Worm (Caenorhabditis elegans): ENCODE measurements around the gene ugt-47.

The ugt-47 gene

ce11 chrV:10073793-10074192 lies 24.6 kb downstream of the ugt-47 start, which contains the start of gene F57A8.6:
F57A8.6 (minus strand) TSS chrV:10073893.
- no peak for TF ChIP-seq tbx-11 (GFP tag; IDR thresholded peaks at IDR 0.05)
- TF ChIP-seq F13C5.2 (tag; optimal IDR thresholded peaks at IDR 0.05), result no peak
- TF ChIP-seq pes-1 (GFP tag; IDR thresholded peaks at IDR 0.05), result no peak
- no peak for TF ChIP-seq aly-1 (tag; optimal IDR thresholded peaks at IDR 0.05)
- TF ChIP-seq tra-4 (tag; optimal IDR thresholded peaks at IDR 0.05), result no peak
- TF ChIP-seq ama-1 (optimal IDR thresholded peaks at IDR 0.05), result no peak

ce11 chrV:10072721-10073120 lies 25.7 kb downstream of the ugt-47 start:
- TF ChIP-seq tra-4 (tag; optimal IDR thresholded peaks at IDR 0.05) (no peak), ama-1 (optimal IDR thresholded peaks at IDR 0.05) (no peak), hnd-1 (tag; optimal IDR thresholded peaks at IDR 0.05) (no peak), ceh-36 (tag; optimal IDR thresholded peaks at IDR 0.05) (no peak), B0310.2 (tag; optimal IDR thresholded peaks at IDR 0.05) (no peak), aly-1 (tag; optimal IDR thresholded peaks at IDR 0.05) (no peak), F13C5.2 (tag; optimal IDR thresholded peaks at IDR 0.05) (no peak)

ce11 chrV:10070541-10070940 lies 27.9 kb downstream of the ugt-47 start, which contains the start of gene nhr-192:
nhr-192 (minus strand) TSS chrV:10070641.
- TF ChIP-seq scrt-1 (GFP tag; IDR thresholded peaks at IDR 0.05) (no peak), ama-1 (optimal IDR thresholded peaks at IDR 0.05) (no peak), pes-1 (GFP tag; IDR thresholded peaks at IDR 0.05) (no peak), tbx-37 (GFP tag; conservative IDR thresholded peaks at IDR 0.05) (no peak), ets-7 (tag; optimal IDR thresholded peaks at IDR 0.05) (no peak), F13C5.2 (tag; optimal IDR thresholded peaks at IDR 0.05) (no peak), sea-1 (GFP tag; conservative IDR thresholded peaks at IDR 0.05) (no peak)

- TF ChIP-seq tra-4 (tag; optimal IDR thresholded peaks at IDR 0.05) (no peak), sea-1 (GFP tag; conservative IDR thresholded peaks at IDR 0.05) (no peak), tbx-37 (GFP tag; conservative IDR thresholded peaks at IDR 0.05) (no peak), hmg-4 (GFP tag; optimal IDR thresholded peaks at IDR 0.05) (no peak), ets-7 (tag; optimal IDR thresholded peaks at IDR 0.05) (no peak), hmbx-1 (tag; optimal IDR thresholded peaks at IDR 0.05) (no peak), B0310.2 (tag; optimal IDR thresholded peaks at IDR 0.05) (no peak)
Measured at ce11 chrV:10066769-10067168, 31.6 kb downstream of the ugt-47 start, which contains the start of gene npr-39. npr-39 (plus strand) TSS chrV:10067069.

ce11 chrV:10065679-10066078 lies 32.7 kb downstream of the ugt-47 start:
- TF ChIP-seq tbx-37 (GFP tag; conservative IDR thresholded peaks at IDR 0.05) (no peak), ceh-13 (GFP tag; optimal IDR thresholded peaks at IDR 0.05) (no peak), scrt-1 (GFP tag; IDR thresholded peaks at IDR 0.05) (no peak), ceh-36 (tag; optimal IDR thresholded peaks at IDR 0.05) (no peak), tra-4 (tag; optimal IDR thresholded peaks at IDR 0.05) (no peak), flt-1 (GFP tag; IDR thresholded peaks at IDR 0.05) (no peak), ama-1 (optimal IDR thresholded peaks at IDR 0.05) (no peak)

- TF ChIP-seq tra-4 (tag; optimal IDR thresholded peaks at IDR 0.05) (no peak), pes-1 (GFP tag; IDR thresholded peaks at IDR 0.05) (no peak), F13C5.2 (tag; optimal IDR thresholded peaks at IDR 0.05) (no peak), sea-1 (GFP tag; conservative IDR thresholded peaks at IDR 0.05) (no peak), hnd-1 (tag; optimal IDR thresholded peaks at IDR 0.05) (no peak), flt-1 (GFP tag; IDR thresholded peaks at IDR 0.05) (no peak), aly-1 (tag; optimal IDR thresholded peaks at IDR 0.05) (no peak), B0310.2 (tag; optimal IDR thresholded peaks at IDR 0.05) (no peak), ama-1 (optimal IDR thresholded peaks at IDR 0.05) (no peak), ceh-13 (GFP tag; optimal IDR thresholded peaks at IDR 0.05) (no peak)
Measured at ce11 chrV:10064221-10064620, 34.2 kb downstream of the ugt-47 start, which contains the start of gene fipr-13. fipr-13 (plus strand) TSS chrV:10064521.

ce11 chrV:10060039-10060438 lies 38.4 kb downstream of the ugt-47 start:
- TF ChIP-seq ama-1 (optimal IDR thresholded peaks at IDR 0.05) (no peak), hnd-1 (tag; optimal IDR thresholded peaks at IDR 0.05) (no peak), tbx-11 (GFP tag; IDR thresholded peaks at IDR 0.05) (no peak), hmbx-1 (tag; optimal IDR thresholded peaks at IDR 0.05) (no peak)

- TF ChIP-seq sea-1 (GFP tag; conservative IDR thresholded peaks at IDR 0.05) (no peak), ceh-13 (GFP tag; optimal IDR thresholded peaks at IDR 0.05) (no peak), scrt-1 (GFP tag; IDR thresholded peaks at IDR 0.05) (no peak), flt-1 (GFP tag; IDR thresholded peaks at IDR 0.05) (no peak), hmg-4 (GFP tag; optimal IDR thresholded peaks at IDR 0.05) (no peak), pes-1 (GFP tag; IDR thresholded peaks at IDR 0.05) (no peak), F13C5.2 (tag; optimal IDR thresholded peaks at IDR 0.05) (no peak), hmbx-1 (tag; optimal IDR thresholded peaks at IDR 0.05) (no peak), tbx-11 (GFP tag; IDR thresholded peaks at IDR 0.05) (no peak), aly-1 (tag; optimal IDR thresholded peaks at IDR 0.05) (no peak), ets-7 (tag; optimal IDR thresholded peaks at IDR 0.05) (no peak), hnd-1 (tag; optimal IDR thresholded peaks at IDR 0.05) (no peak), tbx-37 (GFP tag; conservative IDR thresholded peaks at IDR 0.05) (no peak), ama-1 (optimal IDR thresholded peaks at IDR 0.05) (no peak), ceh-36 (tag; optimal IDR thresholded peaks at IDR 0.05) (no peak), B0310.2 (tag; optimal IDR thresholded peaks at IDR 0.05) (no peak), tra-4 (tag; optimal IDR thresholded peaks at IDR 0.05) (no peak)
Measured at ce11 chrV:10058748-10059147, 39.6 kb downstream of the ugt-47 start.

ce11 chrV:10054872-10055271 lies 43.5 kb downstream of the ugt-47 start, which contains the start of gene yif-1:
yif-1 (minus strand) TSS chrV:10054913.
- TF ChIP-seq tra-4 (tag; optimal IDR thresholded peaks at IDR 0.05), result no peak
- TF ChIP-seq hnd-1 (tag; optimal IDR thresholded peaks at IDR 0.05), result no peak
- TF ChIP-seq aly-1 (tag; optimal IDR thresholded peaks at IDR 0.05), result no peak
- no peak for TF ChIP-seq hmbx-1 (tag; optimal IDR thresholded peaks at IDR 0.05)
- no peak for TF ChIP-seq scrt-1 (GFP tag; IDR thresholded peaks at IDR 0.05)
- no peak for TF ChIP-seq ama-1 (optimal IDR thresholded peaks at IDR 0.05)
- no peak for TF ChIP-seq ets-7 (tag; optimal IDR thresholded peaks at IDR 0.05)
- TF ChIP-seq pes-1 (GFP tag; IDR thresholded peaks at IDR 0.05), result no peak
- no peak for TF ChIP-seq B0310.2 (tag; optimal IDR thresholded peaks at IDR 0.05)

All from whole organism, early embryonic.